Worm (Caenorhabditis elegans): ENCODE results near the gene T28F3.11.

- no peak for TF ChIP-seq tbx-11 (GFP tag; IDR thresholded peaks at IDR 0.05)
- no peak for TF ChIP-seq tra-4 (tag; optimal IDR thresholded peaks at IDR 0.05)
These were observed 38.0 kb downstream of the T28F3.11 start for ce11 chrIV:17253435-17253834.
